Worm (Caenorhabditis elegans): ENCODE measurements around the gene ifd-2.

- TF ChIP-seq F33H1.4 (GFP tag; IDR thresholded peaks at IDR 0.05) = no peak
- TF ChIP-seq nhr-90 (tag; optimal IDR thresholded peaks at IDR 0.05) = no peak
These were observed 29.7 kb upstream of the ifd-2 start for ce11 chrX:845443-845842.

All from whole organism, young adult.